Fruit fly (Drosophila melanogaster) whole organism, embryonic: ENCODE measurements around the gene spo.
A peak's percentile ranks its signal among the peaks of the same experiment; 100 is the strongest.

Experiments used
- Antp ChIP-seq: fragments of 200-800 bp; sonication (Bioruptor generic); optimal IDR thresholded peaks from 3 replicates; lab custom pipeline; 2016; ENCODE audit warnings: missing biosample characterization, missing genetic modification characterization
- Atf6 ChIP-seq: fragments of 200-800 bp; sonication (Bioruptor generic); IDR thresholded peaks from 2 replicates; pipeline ENCODE4 v1.3.6; 2022; ENCODE audit warnings: missing biosample characterization, missing genetic modification characterization
- B-H2 ChIP-seq: fragments of 200-800 bp; sonication (Bioruptor generic); optimal IDR thresholded peaks from 2 replicates; lab custom pipeline; 2018; ENCODE audit warnings: missing biosample characterization, mild to moderate bottlenecking, missing genetic modification characterization
- CG10979 ChIP-seq: fragments of 200-800 bp; sonication (Bioruptor generic); optimal IDR thresholded peaks from 2 replicates; lab custom pipeline; 2018; ENCODE audit warnings: missing biosample characterization, mild to moderate bottlenecking, missing genetic modification characterization, moderate library complexity
- CG11723 ChIP-seq: fragments of 200-800 bp; sonication (Bioruptor generic); optimal IDR thresholded peaks from 2 replicates; lab custom pipeline; 2017; ENCODE audit warnings: missing biosample characterization, mild to moderate bottlenecking, missing genetic modification characterization
- CG13775 ChIP-seq: fragments of 200-800 bp; sonication (Bioruptor generic); optimal IDR thresholded peaks from 3 replicates; lab custom pipeline; 2017; ENCODE audit warnings: missing biosample characterization, mild to moderate bottlenecking, missing genetic modification characterization
- CG15696 ChIP-seq: fragments of 200-800 bp; sonication (Bioruptor generic); optimal IDR thresholded peaks from 2 replicates; lab custom pipeline; 2019; ENCODE audit warnings: missing biosample characterization, mild to moderate bottlenecking, missing genetic modification characterization, moderate library complexity
- CG17612 ChIP-seq: fragments of 200-800 bp; sonication (Bioruptor generic); IDR thresholded peaks from 2 replicates; pipeline ENCODE4 v1.3.6; 2022; ENCODE audit warnings: missing biosample characterization, missing genetic modification characterization
- CG17829 ChIP-seq: fragments of 200-800 bp; optimal IDR thresholded peaks from 2 replicates; lab custom pipeline; 2019; ENCODE audit warnings: missing biosample characterization, mild to moderate bottlenecking, missing genetic modification characterization, moderate library complexity
- CG3847 ChIP-seq: fragments of 200-800 bp; sonication (Bioruptor generic); IDR thresholded peaks from 2 replicates; pipeline ENCODE4 v1.3.6; 2022; ENCODE audit warnings: missing biosample characterization, missing genetic modification characterization
- CG43689 ChIP-seq: fragments of 200-800 bp; sonication (Bioruptor generic); IDR thresholded peaks from 2 replicates; pipeline ENCODE4 v1.3.6; 2022; ENCODE audit warnings: missing biosample characterization, missing genetic modification characterization
- CG4730 ChIP-seq: fragments of 200-800 bp; sonication (Bioruptor generic); IDR thresholded peaks from 2 replicates; pipeline ENCODE4 v1.3.6; 2022; ENCODE audit warnings: missing biosample characterization, missing genetic modification characterization
- CG7745 ChIP-seq: fragments of 200-800 bp; sonication (Bioruptor generic); optimal IDR thresholded peaks from 2 replicates; lab custom pipeline; 2018; ENCODE audit warnings: missing biosample characterization, mild to moderate bottlenecking, missing genetic modification characterization, moderate library complexity
- CG7839 ChIP-seq: fragments of 200-800 bp; sonication (Bioruptor generic); optimal IDR thresholded peaks from 3 replicates; lab custom pipeline; 2018; ENCODE audit warnings: missing biosample characterization, mild to moderate bottlenecking, missing genetic modification characterization, moderate library complexity
- CG9215 ChIP-seq: fragments of 200-800 bp; sonication (Bioruptor generic); IDR thresholded peaks from 2 replicates; pipeline ENCODE4 v1.3.6; 2022; ENCODE audit warnings: missing biosample characterization, missing genetic modification characterization
- Deaf1 ChIP-seq: fragments of 200-800 bp; optimal IDR thresholded peaks from 3 replicates; lab custom pipeline; 2019; ENCODE audit warnings: missing biosample characterization, mild to moderate bottlenecking, missing genetic modification characterization, moderate library complexity
- Elba2 ChIP-seq: fragments of 200-800 bp; sonication (Bioruptor generic); optimal IDR thresholded peaks from 3 replicates; lab custom pipeline; 2016; ENCODE audit warnings: missing biosample characterization, missing genetic modification characterization
- Fer2 ChIP-seq: fragments of 200-800 bp; sonication (Bioruptor generic); optimal IDR thresholded peaks from 2 replicates; lab custom pipeline; 2018; ENCODE audit warnings: missing biosample characterization, mild to moderate bottlenecking, missing genetic modification characterization, moderate library complexity
- GATAe ChIP-seq: fragments of 200-800 bp; sonication (Bioruptor generic); conservative IDR thresholded peaks from 2 replicates; pipeline ENCODE4 v1.3.6; 2022; ENCODE audit warnings: missing biosample characterization, missing genetic modification characterization
- Hey ChIP-seq: fragments of 200-800 bp; sonication (Bioruptor generic); optimal IDR thresholded peaks from 3 replicates; lab custom pipeline; 2018; ENCODE audit warnings: missing biosample characterization, mild to moderate bottlenecking, missing genetic modification characterization
- MBD-R2 ChIP-seq: fragments of 200-800 bp; sonication (Bioruptor generic); IDR thresholded peaks from 2 replicates; pipeline ENCODE4 v1.3.6; 2022; ENCODE audit warnings: missing biosample characterization, missing genetic modification characterization
- Meics ChIP-seq: fragments of 200-800 bp; sonication (Bioruptor generic); optimal IDR thresholded peaks from 2 replicates; lab custom pipeline; 2017; ENCODE audit warnings: missing biosample characterization, mild to moderate bottlenecking, missing genetic modification characterization
- NC2α ChIP-seq: fragments of 200-800 bp; sonication (Bioruptor generic); optimal IDR thresholded peaks from 2 replicates; lab custom pipeline; 2016; ENCODE audit warnings: missing biosample characterization, missing genetic modification characterization
- Side ChIP-seq: fragments of 200-800 bp; sonication (Bioruptor generic); optimal IDR thresholded peaks from 2 replicates; lab custom pipeline; 2016; ENCODE audit warnings: missing biosample characterization, missing genetic modification characterization
- Sox102F ChIP-seq: fragments of 200-800 bp; sonication (Bioruptor generic); optimal IDR thresholded peaks from 2 replicates; lab custom pipeline; 2018; ENCODE audit warnings: missing biosample characterization, mild to moderate bottlenecking, missing genetic modification characterization, moderate library complexity
- Stat92E ChIP-seq, 3 experiments: fragments of >200 bp in 2 of 3; fragments of 200-800 bp in 1 of 3; sonication (Bioruptor generic) in 1 of 3; optimal IDR thresholded peaks; 2 replicates each; lab custom pipeline; 2017 to 2019; ENCODE audit warnings: missing biosample characterization in 3 of 3, missing genetic modification characterization in 3 of 3, mild to moderate bottlenecking in 1 of 3, moderate library complexity in 1 of 3
- Trl ChIP-seq, 3 experiments: fragments of >200 bp in 2 of 3; fragments of 200-800 bp in 1 of 3; sonication (Bioruptor generic) in 1 of 3; optimal IDR thresholded peaks; 2 replicates in 1 of 3; 3 replicates in 2 of 3; lab custom pipeline; 2016 to 2017; ENCODE audit warnings: missing biosample characterization in 1 of 3, missing genetic modification characterization in 1 of 3
- YL-1 ChIP-seq: fragments of 200-800 bp; sonication (Bioruptor generic); optimal IDR thresholded peaks from 3 replicates; lab custom pipeline; 2017; ENCODE audit warnings: missing biosample characterization, mild to moderate bottlenecking, missing genetic modification characterization
- amos ChIP-seq: fragments of 200-800 bp; sonication (Bioruptor generic); IDR thresholded peaks from 2 replicates; pipeline ENCODE4 v1.3.6; 2022; ENCODE audit warnings: missing biosample characterization, missing genetic modification characterization; ENCODE audit not compliant: partially characterized antibody
- croc ChIP-seq: fragments of 200-800 bp; sonication (Bioruptor generic); conservative IDR thresholded peaks from 3 replicates; pipeline ENCODE4 v1.3.6; 2022; ENCODE audit warnings: missing biosample characterization, missing genetic modification characterization
- da ChIP-seq: fragments of 200-800 bp; sonication (Bioruptor generic); optimal IDR thresholded peaks from 2 replicates; lab custom pipeline; 2016; ENCODE audit warnings: missing biosample characterization, missing genetic modification characterization
- danr ChIP-seq: fragments of 200-800 bp; sonication (Bioruptor generic); IDR thresholded peaks from 2 replicates; pipeline ENCODE4 v1.3.6; 2022; ENCODE audit warnings: missing biosample characterization, missing genetic modification characterization
- dmrt99B ChIP-seq: fragments of 200-800 bp; sonication (Bioruptor generic); optimal IDR thresholded peaks from 2 replicates; lab custom pipeline; 2018; ENCODE audit warnings: missing biosample characterization, mild to moderate bottlenecking, missing genetic modification characterization, moderate library complexity
- emc ChIP-seq: fragments of 200-800 bp; sonication (Bioruptor generic); optimal IDR thresholded peaks from 2 replicates; lab custom pipeline; 2016; ENCODE audit warnings: missing biosample characterization, missing genetic modification characterization
- en ChIP-seq: fragments of 200-800 bp; sonication (Bioruptor generic); optimal IDR thresholded peaks from 2 replicates; lab custom pipeline; 2016; ENCODE audit warnings: missing biosample characterization, missing genetic modification characterization
- fd102C ChIP-seq: fragments of 200-800 bp; sonication (Bioruptor generic); optimal IDR thresholded peaks from 2 replicates; lab custom pipeline; 2018; ENCODE audit warnings: missing biosample characterization, mild to moderate bottlenecking, missing genetic modification characterization, moderate library complexity
- fd96Cb ChIP-seq: fragments of 200-800 bp; sonication (Bioruptor generic); optimal IDR thresholded peaks from 2 replicates; lab custom pipeline; 2018; ENCODE audit warnings: missing biosample characterization, mild to moderate bottlenecking, missing genetic modification characterization, moderate library complexity
- hb ChIP-seq: fragments of 200-800 bp; sonication (Bioruptor generic); IDR thresholded peaks from 3 replicates; pipeline ENCODE4 v1.3.6; 2022; ENCODE audit warnings: missing biosample characterization, missing genetic modification characterization; ENCODE audit not compliant: partially characterized antibody
- hkb ChIP-seq, 2 experiments: fragments of 200-800 bp in 1 of 2; fragments of >200 bp in 1 of 2; sonication (Bioruptor generic) in 1 of 2; IDR thresholded peaks in 1 of 2; optimal IDR thresholded peaks in 1 of 2; 2 replicates each; pipeline versions ENCODE4 v1.3.6 to Lab custom; 2017 to 2022; ENCODE audit warnings: missing biosample characterization in 1 of 2, missing genetic modification characterization in 1 of 2
- kay ChIP-seq: fragments of 200-800 bp; sonication (Bioruptor generic); optimal IDR thresholded peaks from 2 replicates; lab custom pipeline; 2016; ENCODE audit warnings: missing biosample characterization, missing genetic modification characterization
- nau ChIP-seq: fragments of 200-800 bp; sonication (Bioruptor generic); optimal IDR thresholded peaks from 3 replicates; lab custom pipeline; 2017; ENCODE audit warnings: missing biosample characterization, mild to moderate bottlenecking, missing genetic modification characterization, missing genetic modification reagents
- pita ChIP-seq: fragments of 200-800 bp; sonication (Bioruptor generic); optimal IDR thresholded peaks from 2 replicates; lab custom pipeline; 2017; ENCODE audit warnings: missing biosample characterization, mild to moderate bottlenecking, missing genetic modification characterization
- pzg ChIP-seq: fragments of 200-800 bp; sonication (Bioruptor generic); optimal IDR thresholded peaks from 3 replicates; lab custom pipeline; 2018; ENCODE audit warnings: missing biosample characterization, mild to moderate bottlenecking, missing genetic modification characterization, moderate library complexity
- ro ChIP-seq: fragments of 200-800 bp; sonication (Bioruptor generic); IDR thresholded peaks from 2 replicates; pipeline ENCODE4 v1.3.6; 2022; ENCODE audit warnings: missing biosample characterization, missing genetic modification characterization
- so ChIP-seq: fragments of 200-800 bp; sonication (Bioruptor generic); IDR thresholded peaks from 3 replicates; pipeline ENCODE4 v1.3.6; 2022; ENCODE audit warnings: missing biosample characterization, missing genetic modification characterization
- tap ChIP-seq: fragments of 200-800 bp; optimal IDR thresholded peaks from 3 replicates; lab custom pipeline; 2019; ENCODE audit warnings: missing biosample characterization, mild to moderate bottlenecking, missing genetic modification characterization, moderate library complexity
- tgo ChIP-seq: fragments of 200-800 bp; sonication (Bioruptor generic); IDR thresholded peaks from 3 replicates; pipeline ENCODE4 v1.3.6; 2022; ENCODE audit warnings: missing biosample characterization, missing genetic modification characterization
- vvl ChIP-seq: fragments of 200-800 bp; sonication (Bioruptor generic); IDR thresholded peaks from 2 replicates; pipeline ENCODE4 v1.3.6; 2022; ENCODE audit warnings: missing biosample characterization, missing genetic modification characterization
- wek ChIP-seq: fragments of 200-800 bp; sonication (Bioruptor generic); optimal IDR thresholded peaks from 3 replicates; lab custom pipeline; 2018; ENCODE audit warnings: missing biosample characterization, mild to moderate bottlenecking, missing genetic modification characterization, moderate library complexity

spo gene

DNA sequence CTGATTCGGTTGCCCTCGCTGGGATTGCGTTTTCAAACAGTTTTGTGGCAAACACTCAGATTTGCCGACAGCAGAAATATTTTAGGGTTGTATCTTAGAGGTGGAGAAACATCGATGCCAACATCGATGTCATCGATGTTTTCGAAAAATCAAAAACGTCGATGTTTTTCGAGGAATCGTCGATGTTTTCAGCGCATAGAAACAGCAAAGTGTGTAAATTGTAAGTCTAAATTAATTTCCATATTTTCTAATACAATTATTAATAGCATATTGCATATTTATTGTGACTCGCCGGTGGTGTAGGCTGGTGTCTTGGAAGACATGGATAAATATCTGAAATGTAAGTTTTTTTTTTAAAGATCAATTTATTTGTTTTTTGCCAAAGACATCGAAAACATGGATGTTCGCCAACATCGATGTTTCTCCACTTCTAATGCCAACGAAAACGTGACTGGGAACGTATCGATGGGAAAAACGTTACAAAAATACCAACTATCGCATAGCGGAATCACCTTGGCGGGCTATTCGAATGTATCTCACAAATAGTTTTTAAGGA, 11.6 kb upstream of the spo start, which contains the start of gene TM9SF3 (continued):
- TF ChIP-seq NC2α (GFP tag; lab: Kevin White, UChicago) (no peak), CG43689 (GFP tag; lab: Robert Waterston, UW) (no peak), kay (no peak), GATAe (GFP tag; lab: Robert Waterston, UW) (no peak), da (GFP tag; lab: Kevin White, UChicago) (no peak), Side (GFP tag; lab: Kevin White, UChicago) (no peak), CG3847 (GFP tag; lab: Robert Waterston, UW) (0 out of 2 replicates have a peak, but pooled peaks have one; percentile 32), CG13775 (GFP tag; lab: Kevin White, UChicago) (peak; percentile 38), Sox102F (no peak), MBD-R2 (peak; percentile 69), hkb (optimal IDR thresholded peaks at IDR 0.05; lab: Kevin White, UChicago) (peak; percentile 30), hkb (GFP tag; IDR thresholded peaks at IDR 0.05; lab: Robert Waterston, UW) (no peak), ro (GFP tag; lab: Robert Waterston, UW) (no peak), tap (tag; lab: Kevin White, UChicago) (no peak), hb (GFP tag; lab: Robert Waterston, UW) (peak; percentile 85), CG17829 (tag; lab: Kevin White, UChicago) (peak; percentile 21), nau (GFP tag; lab: Kevin White, UChicago) (no peak), fd96Cb (tag; lab: Kevin White, UChicago) (no peak), Fer2 (tag; lab: Kevin White, UChicago) (no peak), croc (GFP tag; lab: Robert Waterston, UW) (no peak), YL-1 (GFP tag; lab: Kevin White, UChicago) (peak; percentile 31), CG15696 (peak; percentile 23), Deaf1 (no peak), B-H2 (GFP tag; lab: Kevin White, UChicago) (no peak), CG7745 (tag; lab: Kevin White, UChicago) (no peak), so (GFP tag; lab: Robert Waterston, UW) (no peak), dmrt99B (no peak), amos (GFP tag; lab: Robert Waterston, UW) (peak; percentile 82), pita (no peak), Antp (GFP tag; lab: Kevin White, UChicago) (no peak), wek (no peak), CG4730 (GFP tag; lab: Robert Waterston, UW) (no peak), CG17612 (GFP tag; lab: Robert Waterston, UW) (no peak), en (GFP tag; lab: Kevin White, UChicago) (no peak), CG7839 (no peak), Meics (GFP tag; lab: Kevin White, UChicago) (no peak), Stat92E (GFP tag; optimal IDR thresholded peaks at IDR 0.05; lab: Kevin White, UChicago) (no peak), Trl (optimal IDR thresholded peaks at IDR 0.05; lab: Kevin White, UChicago) (no peak), Trl (GFP tag; optimal IDR thresholded peaks at IDR 0.05; lab: Kevin White, UChicago) (no peak), vvl (no peak), CG10979 (tag; lab: Kevin White, UChicago) (no peak), tgo (GFP tag; lab: Robert Waterston, UW) (no peak), Hey (tag; lab: Kevin White, UChicago) (no peak), Elba2 (GFP tag; lab: Kevin White, UChicago) (no peak), CG9215 (GFP tag; lab: Robert Waterston, UW) (no peak), danr (GFP tag; lab: Robert Waterston, UW) (no peak), pzg (GFP tag; lab: Kevin White, UChicago) (peak; percentile 55), emc (GFP tag; lab: Kevin White, UChicago) (no peak), fd102C (GFP tag; lab: Kevin White, UChicago) (no peak), CG11723 (no peak), Atf6 (GFP tag; lab: Robert Waterston, UW) (0 out of 2 replicates have a peak, but pooled peaks have one; percentile 14)
